Worm (Caenorhabditis elegans): ENCODE results near the gene F44A2.3.

F44A2.3 gene

ce11 chrV:9329245-9329979, 24.2 kb downstream of the F44A2.3 start:
- TF ChIP-seq daf-8 (GFP tag; IDR thresholded peaks at IDR 0.05) (no peak), hlh-30 (tag; optimal IDR thresholded peaks at IDR 0.05; ENCODE audit: insufficient read depth) (peak; percentile 8), ztf-7 (tag; optimal IDR thresholded peaks at IDR 0.05) (no peak), aha-1 (tag) (peak; percentile 46), nhr-28 (tag; optimal IDR thresholded peaks at IDR 0.05) (peak; percentile 97), mes-2 (tag; optimal IDR thresholded peaks at IDR 0.05; ENCODE audit: poor library complexity, severe bottlenecking) (peak; percentile 0), ceh-28 (tag; optimal IDR thresholded peaks at IDR 0.05) (no peak), daf-16 (GFP tag; optimal IDR thresholded peaks at IDR 0.05) (no peak), daf-16 (tag; optimal IDR thresholded peaks at IDR 0.05) (peak; percentile 74)

- TF ChIP-seq nhr-28 (tag; optimal IDR thresholded peaks at IDR 0.05) (peak; percentile 3), daf-16 (GFP tag; optimal IDR thresholded peaks at IDR 0.05) (no peak), daf-16 (tag; optimal IDR thresholded peaks at IDR 0.05) (peak; percentile 40), zip-2 (tag; optimal IDR thresholded peaks at IDR 0.05) (no peak), aha-1 (tag) (peak; percentile 95), pha-4 (GFP tag; IDR thresholded peaks at IDR 0.05) (no peak), pha-4 (tag; optimal IDR thresholded peaks at IDR 0.05) (peak; percentile 77), unc-62 (GFP tag; optimal IDR thresholded peaks at IDR 0.05 in 1 of 2) (peak in 1 of 2 experiments; percentile 37), unc-62 (tag; optimal IDR thresholded peaks at IDR 0.05) (no peak), lin-38 (GFP tag; IDR thresholded peaks at IDR 0.05) (no peak), dmd-6 (GFP tag; IDR thresholded peaks at IDR 0.05) (peak; percentile 29), nhr-11 (tag; optimal IDR thresholded peaks at IDR 0.05) (peak; percentile 20)
These were observed 27.5 kb downstream of the F44A2.3 start for ce11 chrV:9332611-9333315.

ce11 chrV:9333316-9334048, 28.3 kb downstream of the F44A2.3 start, which contains the start of gene acl-14:
TSS of gene acl-14 (minus strand) at chrV:9333631.
- TF ChIP-seq attf-4 (tag; optimal IDR thresholded peaks at IDR 0.05) (no peak), lin-13 (GFP tag; optimal IDR thresholded peaks at IDR 0.05) (no peak), daf-8 (GFP tag; IDR thresholded peaks at IDR 0.05) (no peak), hlh-30 (tag; optimal IDR thresholded peaks at IDR 0.05; ENCODE audit: insufficient read depth) (peak; percentile 30), dmd-9 (GFP tag; IDR thresholded peaks at IDR 0.05) (no peak), lim-7 (GFP tag; IDR thresholded peaks at IDR 0.05) (no peak), ceh-20 (GFP tag; IDR thresholded peaks at IDR 0.05) (no peak), nhr-237 (tag; optimal IDR thresholded peaks at IDR 0.05) (no peak), ceh-32 (tag; optimal IDR thresholded peaks at IDR 0.05; ENCODE audit: poor library complexity) (no peak), daf-16 (GFP tag; optimal IDR thresholded peaks at IDR 0.05) (no peak), daf-16 (tag; optimal IDR thresholded peaks at IDR 0.05) (peak; percentile 34), hlh-11 (tag; optimal IDR thresholded peaks at IDR 0.05) (no peak), hmg-1.1 (GFP tag; IDR thresholded peaks at IDR 0.05) (no peak), R02D3.7 (tag; optimal IDR thresholded peaks at IDR 0.05) (no peak), daf-12 (tag; optimal IDR thresholded peaks at IDR 0.05) (no peak), nhr-11 (tag; optimal IDR thresholded peaks at IDR 0.05) (no peak), pqm-1 (tag; optimal IDR thresholded peaks at IDR 0.05) (no peak), nhr-28 (tag; optimal IDR thresholded peaks at IDR 0.05) (peak; percentile 64), sdz-12 (GFP tag; optimal IDR thresholded peaks at IDR 0.05) (no peak), Y5F2A.4 (GFP tag; optimal IDR thresholded peaks at IDR 0.05) (no peak), tra-1 (GFP tag; IDR thresholded peaks at IDR 0.05) (no peak), tag-97 (GFP tag; IDR thresholded peaks at IDR 0.05) (no peak), nhr-76 (tag; optimal IDR thresholded peaks at IDR 0.05) (no peak), daf-19 (GFP tag; conservative IDR thresholded peaks at IDR 0.05) (no peak), unc-39 (tag; optimal IDR thresholded peaks at IDR 0.05) (no peak), F26F4.8 (GFP tag; conservative IDR thresholded peaks at IDR 0.05) (no peak), saeg-2 (GFP tag; IDR thresholded peaks at IDR 0.05) (no peak), fkh-10 (GFP tag; optimal IDR thresholded peaks at IDR 0.05) (no peak), mdt-29 (GFP tag; IDR thresholded peaks at IDR 0.05) (no peak), F44E2.7 (GFP tag; IDR thresholded peaks at IDR 0.05) (no peak), nhr-42 (GFP tag; IDR thresholded peaks at IDR 0.05) (no peak), nhr-6 (tag; optimal IDR thresholded peaks at IDR 0.05) (no peak), dmd-6 (GFP tag; IDR thresholded peaks at IDR 0.05) (peak; percentile 31; the same call in 1 of the 2 replicates), lsy-2 (tag; optimal IDR thresholded peaks at IDR 0.05) (no peak)
